Worm (Caenorhabditis elegans) whole organism, L1 larva: ENCODE data around the gene fbxa-62.

Source experiments
- efl-1 ChIP-seq, 4 experiments: fragments of 150-350 bp; optimal IDR thresholded peaks in 3 of 4; peaks in 1 of 4; 1 replicate in 1 of 4; 2 replicates in 3 of 4; lab custom pipeline; 2014; ENCODE audit warnings: missing biosample characterization in 2 of 4, missing genetic modification characterization in 2 of 4, missing genetic modification reagents in 2 of 4
- fkh-10 ChIP-seq: sonication (generic microtip); optimal IDR thresholded peaks from 2 replicates; lab custom pipeline; 2017; ENCODE audit warnings: missing biosample characterization, missing genetic modification reagents, missing genetic modification characterization
- lin-14 ChIP-seq: fragments of 200-800 bp; sonication (Bioruptor generic); optimal IDR thresholded peaks from 2 replicates; lab custom pipeline; 2018; ENCODE audit warnings: mild to moderate bottlenecking, missing genetic modification characterization, moderate library complexity, missing compliant biosample characterization
- mdl-1 ChIP-seq, 2 experiments: fragments of 150-350 bp; optimal IDR thresholded peaks; 2 replicates each; lab custom pipeline; 2014 to 2017; ENCODE audit warnings: missing biosample characterization in 2 of 2, missing genetic modification characterization in 2 of 2, inconsistent platforms in 1 of 2
- nhr-71 ChIP-seq: sonication (generic microtip); optimal IDR thresholded peaks from 2 replicates; lab custom pipeline; 2016; ENCODE audit warnings: mild to moderate bottlenecking, missing genetic modification characterization, moderate library complexity, missing compliant biosample characterization
- pqm-1 ChIP-seq: sonication (generic microtip); optimal IDR thresholded peaks from 3 replicates; lab custom pipeline; 2017; ENCODE audit warnings: missing biosample characterization, missing genetic modification characterization
- snu-23 ChIP-seq: sonication (generic microtip); optimal IDR thresholded peaks from 2 replicates; lab custom pipeline; 2016; ENCODE audit warnings: missing genetic modification characterization, missing compliant biosample characterization
- tbx-2 ChIP-seq: sonication (generic microtip); optimal IDR thresholded peaks from 2 replicates; lab custom pipeline; 2016; ENCODE audit warnings: missing genetic modification characterization, missing compliant biosample characterization
- unc-86 ChIP-seq: sonication (generic microtip); optimal IDR thresholded peaks from 2 replicates; lab custom pipeline; 2016; ENCODE audit warnings: missing genetic modification characterization, missing compliant biosample characterization
- zag-1 ChIP-seq: fragments of 150-350 bp; optimal IDR thresholded peaks from 2 replicates; lab custom pipeline; 2014; ENCODE audit warnings: missing biosample characterization, missing genetic modification characterization

DNA sequence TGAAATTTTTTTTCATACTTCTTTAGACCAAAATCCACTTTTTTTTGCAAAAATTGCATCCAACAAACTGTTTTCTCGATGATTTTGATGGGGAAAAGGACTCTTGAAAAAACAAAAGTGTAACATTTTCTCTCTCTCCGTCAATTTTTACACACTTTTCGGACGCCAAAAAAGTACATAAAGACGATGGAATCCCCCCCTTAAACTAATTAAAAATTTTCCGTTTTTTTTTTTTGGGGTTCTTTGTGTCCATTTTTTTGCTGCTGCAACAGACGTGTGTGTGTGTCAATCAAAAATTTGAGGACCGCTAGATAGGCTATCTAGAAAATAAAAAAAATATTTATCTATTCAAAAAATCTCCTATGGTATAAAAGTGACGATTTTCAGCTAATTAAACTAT, 19.6 kb upstream of the fbxa-62 start, which contains the start of gene C39B5.5:
- TF ChIP-seq efl-1 (optimal IDR thresholded peaks at IDR 0.05; lab: Kevin White, UChicago) (no peak), efl-1 (GFP tag; optimal IDR thresholded peaks at IDR 0.05 in 1 of 2; lab: Kevin White, UChicago) (no peak), mdl-1 (tag; optimal IDR thresholded peaks at IDR 0.05; lab: Kevin White, UChicago) (no peak), nhr-71 (tag; lab: Kevin White, UChicago) (no peak), snu-23 (GFP tag; lab: Kevin White, UChicago) (no peak), fkh-10 (no peak), unc-86 (tag; lab: Kevin White, UChicago) (no peak), pqm-1 (no peak), zag-1 (tag; lab: Kevin White, UChicago) (no peak), tbx-2 (tag; lab: Kevin White, UChicago) (no peak), lin-14 (GFP tag; lab: Kevin White, UChicago) (no peak)
